Fruit fly (Drosophila melanogaster) whole organism, pupa: ENCODE results near the gene CG43896.

ENCODE experiments used
- CG10348 ChIP-seq: fragments of 200-800 bp; sonication (Bioruptor generic); IDR thresholded peaks from 2 replicates; pipeline ENCODE4 v1.3.6; 2022; ENCODE audit warnings: missing biosample characterization, missing genetic modification characterization
- CG17806 ChIP-seq: fragments of 200-800 bp; sonication (Bioruptor generic); optimal IDR thresholded peaks from 2 replicates; lab custom pipeline; 2018; ENCODE audit warnings: missing biosample characterization, mild to moderate bottlenecking, missing genetic modification characterization, moderate library complexity
- CG34367 ChIP-seq: fragments of 200-800 bp; sonication (Bioruptor generic); optimal IDR thresholded peaks from 2 replicates; lab custom pipeline; 2018; ENCODE audit warnings: missing biosample characterization, mild to moderate bottlenecking, missing genetic modification characterization
- gl ChIP-seq: fragments of 200-800 bp; sonication (Bioruptor generic); optimal IDR thresholded peaks from 2 replicates; lab custom pipeline; 2018; ENCODE audit warnings: missing biosample characterization, mild to moderate bottlenecking, missing genetic modification characterization
- rn ChIP-seq: fragments of 200-800 bp; sonication (Bioruptor generic); IDR thresholded peaks from 2 replicates; pipeline ENCODE4 v1.3.6; 2022; ENCODE audit warnings: missing biosample characterization, missing genetic modification characterization

dm6 chr3L:11949539-11949938, 26.4 kb upstream of the CG43896 start, which contains the start of gene CG17826:
- TF ChIP-seq CG10348 (GFP tag; lab: Robert Waterston, UW) (no peak), CG34367 (tag; lab: Kevin White, UChicago) (no peak), gl (tag; lab: Kevin White, UChicago) (no peak), rn (GFP tag; lab: Robert Waterston, UW) (no peak), CG17806 (no peak)
